Fruit fly (Drosophila melanogaster): ENCODE results near the gene CG2991.

CG2991 gene

dm6 chr2L:2855773-2856615 lies 970 bp upstream of the CG2991 start, which contains the start of the genes CG3104 and RpS21 (continued):
- peak; percentile 93 for TF ChIP-seq CG18619 (GFP tag; optimal IDR thresholded peaks at IDR 0.05)
- TF ChIP-seq gt (GFP tag; IDR thresholded peaks at IDR 0.05): peak; percentile 77; the same call in 1 of the 2 replicates
- TF ChIP-seq Asciz (GFP tag; optimal IDR thresholded peaks at IDR 0.05): peak; percentile 80
- peak; percentile 95 for TF ChIP-seq CG11247 (GFP tag; IDR thresholded peaks at IDR 0.05)
- TF ChIP-seq cas (GFP tag; IDR thresholded peaks at IDR 0.05): peak; percentile 61
- TF ChIP-seq prd (optimal IDR thresholded peaks at IDR 0.05): no peak
- peak; percentile 82 for TF ChIP-seq prd (GFP tag; IDR thresholded peaks at IDR 0.05)
- peak; percentile 95 for TF ChIP-seq CG11085 (GFP tag; IDR thresholded peaks at IDR 0.05)
- no peak for TF ChIP-seq CG8478 (optimal IDR thresholded peaks at IDR 0.05)
- TF ChIP-seq Max (GFP tag; optimal IDR thresholded peaks at IDR 0.05): peak; percentile 89
- TF ChIP-seq sc (optimal IDR thresholded peaks at IDR 0.05): no peak
- TF ChIP-seq sc (GFP tag; optimal IDR thresholded peaks at IDR 0.05): peak; percentile 73
- TF ChIP-seq hb (GFP tag; IDR thresholded peaks at IDR 0.05; ENCODE audit: partially characterized antibody): no peak
- peak; percentile 71 for TF ChIP-seq CG12744 (GFP tag; optimal IDR thresholded peaks at IDR 0.05)
- TF ChIP-seq caup (GFP tag; optimal IDR thresholded peaks at IDR 0.05; ENCODE audit: severe bottlenecking): peak; percentile 94
- peak; percentile 77 for TF ChIP-seq CG3838 (GFP tag; optimal IDR thresholded peaks at IDR 0.05)
- peak; percentile 96 for TF ChIP-seq ci (GFP tag; IDR thresholded peaks at IDR 0.05)
- peak; percentile 87 for TF ChIP-seq CG17385 (GFP tag; optimal IDR thresholded peaks at IDR 0.05)
- peak; percentile 78 for TF ChIP-seq twi (tag; optimal IDR thresholded peaks at IDR 0.05)
- peak; percentile 86 for TF ChIP-seq sug (tag; optimal IDR thresholded peaks at IDR 0.05)
- peak; percentile 92 for TF ChIP-seq Mrtf (GFP tag; IDR thresholded peaks at IDR 0.05)
- peak; percentile 80 for TF ChIP-seq ac (GFP tag; optimal IDR thresholded peaks at IDR 0.05)
- TF ChIP-seq Awh (GFP tag; IDR thresholded peaks at IDR 0.05): peak; percentile 82
- TF ChIP-seq CG31365 (tag; optimal IDR thresholded peaks at IDR 0.05): peak; percentile 65
- no peak for TF ChIP-seq jigr1 (GFP tag; IDR thresholded peaks at IDR 0.05)
- no peak for TF ChIP-seq HLH4C (GFP tag; IDR thresholded peaks at IDR 0.05; ENCODE audit: partially characterized antibody)
- TF ChIP-seq rib (GFP tag; IDR thresholded peaks at IDR 0.05): peak; percentile 31; the same call in 1 of the 2 replicates
- peak; percentile 92 for TF ChIP-seq CG3847 (GFP tag; IDR thresholded peaks at IDR 0.05)
- peak; percentile 77 for TF ChIP-seq gfzf (GFP tag; optimal IDR thresholded peaks at IDR 0.05)
- TF ChIP-seq NC2β (GFP tag; optimal IDR thresholded peaks at IDR 0.05): peak; percentile 93
- TF ChIP-seq CG4360 (GFP tag; IDR thresholded peaks at IDR 0.05): peak; percentile 62
- peak; percentile 79 for TF ChIP-seq stwl (tag; optimal IDR thresholded peaks at IDR 0.05)
- TF ChIP-seq pros (GFP tag; optimal IDR thresholded peaks at IDR 0.05): no peak
- TF ChIP-seq Optix (GFP tag; IDR thresholded peaks at IDR 0.05): peak; percentile 82
- TF ChIP-seq Kr (GFP tag; optimal IDR thresholded peaks at IDR 0.05): peak; percentile 39
- peak; percentile 52 for TF ChIP-seq abd-A (tag; optimal IDR thresholded peaks at IDR 0.05)
- peak; percentile 93 for TF ChIP-seq CG9876 (GFP tag; optimal IDR thresholded peaks at IDR 0.05)
- TF ChIP-seq CG5245 (GFP tag; optimal IDR thresholded peaks at IDR 0.05): peak; percentile 88
- peak; percentile 82 for TF ChIP-seq CG18764 (GFP tag; optimal IDR thresholded peaks at IDR 0.05)
- TF ChIP-seq mirr (GFP tag; optimal IDR thresholded peaks at IDR 0.05): peak; percentile 89
- TF ChIP-seq grau (tag; optimal IDR thresholded peaks at IDR 0.05): peak; percentile 78
- TF ChIP-seq CG14965 (GFP tag; optimal IDR thresholded peaks at IDR 0.05; ENCODE audit: borderline replicate concordance): no peak
- TF ChIP-seq dmrt99B (tag; optimal IDR thresholded peaks at IDR 0.05): peak; percentile 72
- no peak for TF ChIP-seq fru (optimal IDR thresholded peaks at IDR 0.05)
- 0 out of 2 replicates have a peak, but pooled peaks have one; percentile 22 for TF ChIP-seq Drgx (GFP tag; IDR thresholded peaks at IDR 0.05)
- peak; percentile 92 for TF ChIP-seq CG1024 (GFP tag; IDR thresholded peaks at IDR 0.05)
- TF ChIP-seq unc-4 (GFP tag; IDR thresholded peaks at IDR 0.05; ENCODE audit: partially characterized antibody): no peak
- peak; percentile 63 for TF ChIP-seq tup (GFP tag; optimal IDR thresholded peaks at IDR 0.05)
- TF ChIP-seq CG2202 (tag; optimal IDR thresholded peaks at IDR 0.05): peak; percentile 46
- peak; percentile 93 for TF ChIP-seq CG1233 (GFP tag; optimal IDR thresholded peaks at IDR 0.05)

Data from whole organism, embryonic.